Worm (Caenorhabditis elegans): Measurements from ENCODE around the gene apt-9.

The apt-9 gene

DNA sequence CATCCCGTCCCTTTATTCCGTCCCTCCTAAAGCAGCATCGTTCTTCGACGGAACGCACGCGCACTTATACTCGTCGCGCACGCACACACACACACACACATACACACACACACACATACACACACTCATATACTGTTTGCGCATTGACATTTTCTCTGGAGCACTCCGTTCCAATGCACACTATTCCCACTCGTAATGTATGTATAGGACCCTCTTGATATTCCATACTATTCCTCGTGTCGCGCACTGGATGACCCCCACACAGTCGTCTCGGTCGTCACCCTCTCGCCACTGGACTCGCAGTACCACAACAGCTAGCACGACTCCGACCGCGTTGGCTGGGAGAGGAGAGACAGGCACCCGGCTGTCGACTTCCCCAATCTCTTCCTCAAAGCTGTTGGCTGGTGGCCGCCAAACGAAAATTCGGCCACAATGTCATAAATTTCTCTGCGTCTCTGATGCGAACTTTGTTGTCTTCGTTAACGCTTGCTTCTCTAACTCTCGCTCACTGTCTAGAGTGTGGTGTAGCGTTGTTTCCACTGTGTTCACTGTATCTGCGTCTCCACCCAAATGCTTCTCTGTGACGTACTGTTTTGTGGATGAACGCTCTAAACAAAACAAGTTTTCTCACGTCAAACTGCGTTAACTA lies 37.2 kb upstream of the apt-9 start (continued):
- peak; percentile 51 to 52 for TF ChIP-seq daf-16 (GFP tag; optimal IDR thresholded peaks at IDR 0.05)
- TF ChIP-seq daf-16 (tag; optimal IDR thresholded peaks at IDR 0.05): peak; percentile 83
- peak; percentile 52; the same call in 1 of the 2 replicates for TF ChIP-seq dmd-9 (GFP tag; IDR thresholded peaks at IDR 0.05)
- TF ChIP-seq ztf-7 (tag; optimal IDR thresholded peaks at IDR 0.05): peak; percentile 28
- TF ChIP-seq lsy-2 (tag; optimal IDR thresholded peaks at IDR 0.05): peak; percentile 52 to 87
- peak; percentile 52 for TF ChIP-seq lin-38 (GFP tag; IDR thresholded peaks at IDR 0.05)
- TF ChIP-seq ztf-11 (tag; optimal IDR thresholded peaks at IDR 0.05): peak; percentile 36
- peak; percentile 79 for TF ChIP-seq dmd-6 (GFP tag; IDR thresholded peaks at IDR 0.05)
- TF ChIP-seq fkh-10 (GFP tag; optimal IDR thresholded peaks at IDR 0.05): peak; percentile 51
- no peak for TF ChIP-seq skn-1 (tag; optimal IDR thresholded peaks at IDR 0.05)
- no peak for TF ChIP-seq ZK546.5 (tag; optimal IDR thresholded peaks at IDR 0.05)
- TF ChIP-seq hif-1 (tag; optimal IDR thresholded peaks at IDR 0.05): peak; percentile 40 to 86
- no peak for TF ChIP-seq zfp-3 (GFP tag; conservative IDR thresholded peaks at IDR 0.05)
- no peak for TF ChIP-seq snpc-4 (tag; optimal IDR thresholded peaks at IDR 0.05)
- TF ChIP-seq sdz-12 (GFP tag; optimal IDR thresholded peaks at IDR 0.05): no peak
- peak; percentile 70 for TF ChIP-seq lin-13 (GFP tag; optimal IDR thresholded peaks at IDR 0.05)
- TF ChIP-seq nhr-42 (GFP tag; IDR thresholded peaks at IDR 0.05): no peak
- peak; percentile 78 for TF ChIP-seq nhr-28 (tag; optimal IDR thresholded peaks at IDR 0.05)
- peak; percentile 87 for TF ChIP-seq nhr-48 (tag; optimal IDR thresholded peaks at IDR 0.05)
- TF ChIP-seq set-16 (GFP tag; IDR thresholded peaks at IDR 0.05): peak; percentile 94
- peak; percentile 85 for TF ChIP-seq mes-2 (tag; optimal IDR thresholded peaks at IDR 0.05; ENCODE audit: poor library complexity, severe bottlenecking)
- no peak for TF ChIP-seq mdt-29 (GFP tag; IDR thresholded peaks at IDR 0.05)
- no peak for TF ChIP-seq F44E2.7 (GFP tag; IDR thresholded peaks at IDR 0.05)
- no peak for TF ChIP-seq lin-15B (tag; optimal IDR thresholded peaks at IDR 0.05)
- peak; percentile 71 for TF ChIP-seq zag-1 (tag; optimal IDR thresholded peaks at IDR 0.05)
- TF ChIP-seq R02D3.7 (tag; optimal IDR thresholded peaks at IDR 0.05): no peak
- TF ChIP-seq dve-1 (tag; optimal IDR thresholded peaks at IDR 0.05; ENCODE audit: insufficient read depth): peak; percentile 92
- 0 out of 2 replicates have a peak, but pooled peaks have one; percentile 43 for TF ChIP-seq vab-7 (GFP tag; IDR thresholded peaks at IDR 0.05)
- 0 out of 2 replicates have a peak, but pooled peaks have one; percentile 84 for TF ChIP-seq tag-97 (GFP tag; IDR thresholded peaks at IDR 0.05)
- TF ChIP-seq attf-4 (tag; optimal IDR thresholded peaks at IDR 0.05): peak; percentile 15
- TF ChIP-seq ceh-82 (tag; optimal IDR thresholded peaks at IDR 0.05): no peak
- peak; percentile 74; the same call in 1 of the 2 replicates for TF ChIP-seq ceh-20 (GFP tag; IDR thresholded peaks at IDR 0.05)
- peak; percentile 45 for TF ChIP-seq spr-3 (GFP tag; optimal IDR thresholded peaks at IDR 0.05)
- TF ChIP-seq egl-27 (tag; optimal IDR thresholded peaks at IDR 0.05): no peak
- peak; percentile 33 for TF ChIP-seq duxl-1 (tag; optimal IDR thresholded peaks at IDR 0.05; ENCODE audit: poor library complexity)
- peak; percentile 92 for TF ChIP-seq egl-43 (GFP tag; IDR thresholded peaks at IDR 0.05)
- peak; percentile 11 for TF ChIP-seq nhr-10 (tag; optimal IDR thresholded peaks at IDR 0.05)
- peak; percentile 91 for TF ChIP-seq nhr-11 (tag; optimal IDR thresholded peaks at IDR 0.05)
- TF ChIP-seq ZK337.2 (GFP tag; IDR thresholded peaks at IDR 0.05): no peak
- peak; percentile 99 for TF ChIP-seq aha-1 (tag)
- TF ChIP-seq Y5F2A.4 (GFP tag; optimal IDR thresholded peaks at IDR 0.05): no peak
- TF ChIP-seq zip-2 (tag; optimal IDR thresholded peaks at IDR 0.05): no peak
- no peak for TF ChIP-seq ceh-62 (tag; optimal IDR thresholded peaks at IDR 0.05)
- TF ChIP-seq arid-1 (GFP tag; conservative IDR thresholded peaks at IDR 0.05): peak; percentile 70; the same call in 1 of the 2 replicates
- TF ChIP-seq php-3 (GFP tag; IDR thresholded peaks at IDR 0.05): peak; percentile 58; the same call in 1 of the 2 replicates
- peak; percentile 95 for TF ChIP-seq mxl-3 (GFP tag; optimal IDR thresholded peaks at IDR 0.05)
- peak; percentile 67; the same call in 1 of the 2 replicates for TF ChIP-seq T26A8.4 (GFP tag; IDR thresholded peaks at IDR 0.05)
- TF ChIP-seq hmg-1.1 (GFP tag; IDR thresholded peaks at IDR 0.05): peak; percentile 87
- no peak for TF ChIP-seq lim-7 (GFP tag; IDR thresholded peaks at IDR 0.05)
- peak; percentile 77 for TF ChIP-seq F10B5.3 (tag; optimal IDR thresholded peaks at IDR 0.05)
- TF ChIP-seq spr-1 (tag; optimal IDR thresholded peaks at IDR 0.05): peak; percentile 76
